Fruit fly (Drosophila melanogaster): ENCODE measurements around the gene CG5909.

CG5909 gene

dm6 chr3R:27185933-27186571 is 25.1 kb downstream of the CG5909 start:
- TF ChIP-seq CG14655 (GFP tag; optimal IDR thresholded peaks at IDR 0.05) (peak; percentile 65), Ets98B (GFP tag; IDR thresholded peaks at IDR 0.05) (no peak), CG34367 (tag; optimal IDR thresholded peaks at IDR 0.05) (peak; percentile 12), Pif1A (GFP tag; optimal IDR thresholded peaks at IDR 0.05) (peak; percentile 64), rn (GFP tag; IDR thresholded peaks at IDR 0.05) (no peak), Pif1B (GFP tag; optimal IDR thresholded peaks at IDR 0.05) (peak; percentile 39), D1 (tag; optimal IDR thresholded peaks at IDR 0.05) (no peak), CG15710 (tag; optimal IDR thresholded peaks at IDR 0.05) (peak; percentile 57), Snoo (tag; optimal IDR thresholded peaks at IDR 0.05) (peak; percentile 61), CG8301 (tag; optimal IDR thresholded peaks at IDR 0.05) (peak; percentile 34), EcR (GFP tag; optimal IDR thresholded peaks at IDR 0.05) (peak; percentile 84), CG12605 (GFP tag; IDR thresholded peaks at IDR 0.05) (no peak), CG32121 (GFP tag; IDR thresholded peaks at IDR 0.05) (peak; percentile 29; the same call in 1 of the 2 replicates), CG13204 (GFP tag; optimal IDR thresholded peaks at IDR 0.05) (peak; percentile 93), CG4496 (GFP tag; IDR thresholded peaks at IDR 0.05) (peak; percentile 66; the same call in 2 of the 3 replicates), gl (tag; optimal IDR thresholded peaks at IDR 0.05) (no peak), fd96Ca (GFP tag; IDR thresholded peaks at IDR 0.05) (peak; percentile 67), CG8159 (tag; optimal IDR thresholded peaks at IDR 0.05) (peak; percentile 56), CG17806 (tag; optimal IDR thresholded peaks at IDR 0.05) (peak; percentile 55), CG10348 (GFP tag; IDR thresholded peaks at IDR 0.05) (no peak), CG9948 (tag; optimal IDR thresholded peaks at IDR 0.05) (peak; percentile 47)

dm6 chr3R:27186849-27187248 is 25.9 kb downstream of the CG5909 start:
- no peak for TF ChIP-seq CG34367 (tag; optimal IDR thresholded peaks at IDR 0.05)
- TF ChIP-seq fd96Ca (GFP tag; IDR thresholded peaks at IDR 0.05): no peak
- no peak for TF ChIP-seq CG10348 (GFP tag; IDR thresholded peaks at IDR 0.05)
- no peak for TF ChIP-seq CG32121 (GFP tag; IDR thresholded peaks at IDR 0.05)
- no peak for TF ChIP-seq CG9948 (tag; optimal IDR thresholded peaks at IDR 0.05)
- TF ChIP-seq Ets98B (GFP tag; IDR thresholded peaks at IDR 0.05): no peak
- no peak for TF ChIP-seq CG17806 (tag; optimal IDR thresholded peaks at IDR 0.05)
- TF ChIP-seq gl (tag; optimal IDR thresholded peaks at IDR 0.05): no peak
- no peak for TF ChIP-seq Pif1B (GFP tag; optimal IDR thresholded peaks at IDR 0.05)
- no peak for TF ChIP-seq CG14655 (GFP tag; optimal IDR thresholded peaks at IDR 0.05)
- no peak for TF ChIP-seq CG8159 (tag; optimal IDR thresholded peaks at IDR 0.05)
- no peak for TF ChIP-seq CG12605 (GFP tag; IDR thresholded peaks at IDR 0.05)
- no peak for TF ChIP-seq Snoo (tag; optimal IDR thresholded peaks at IDR 0.05)

dm6 chr3R:27193079-27193478 is 32.1 kb downstream of the CG5909 start:
- peak; percentile 17; the same call in 1 of the 2 replicates for TF ChIP-seq Ets98B (GFP tag; IDR thresholded peaks at IDR 0.05)
- no peak for TF ChIP-seq EcR (GFP tag; optimal IDR thresholded peaks at IDR 0.05)
- TF ChIP-seq CG9948 (tag; optimal IDR thresholded peaks at IDR 0.05): peak; percentile 22
- TF ChIP-seq CG8301 (tag; optimal IDR thresholded peaks at IDR 0.05): peak; percentile 58
- TF ChIP-seq CG14655 (GFP tag; optimal IDR thresholded peaks at IDR 0.05): peak; percentile 62
- TF ChIP-seq CG34367 (tag; optimal IDR thresholded peaks at IDR 0.05): peak; percentile 23
- TF ChIP-seq CG32121 (GFP tag; IDR thresholded peaks at IDR 0.05): peak; percentile 46; the same call in 1 of the 2 replicates
- peak; percentile 35 for TF ChIP-seq CG8159 (tag; optimal IDR thresholded peaks at IDR 0.05)
- peak; percentile 77 for TF ChIP-seq CG4496 (GFP tag; IDR thresholded peaks at IDR 0.05)
- no peak for TF ChIP-seq CG12605 (GFP tag; IDR thresholded peaks at IDR 0.05)
- TF ChIP-seq Pif1A (GFP tag; optimal IDR thresholded peaks at IDR 0.05): no peak
- peak; percentile 47 for TF ChIP-seq CG17806 (tag; optimal IDR thresholded peaks at IDR 0.05)
- 0 out of 2 replicates have a peak, but pooled peaks have one; percentile 21 for TF ChIP-seq rn (GFP tag; IDR thresholded peaks at IDR 0.05)
- peak; percentile 41 for TF ChIP-seq CG15710 (tag; optimal IDR thresholded peaks at IDR 0.05)

dm6 chr3R:27194106-27194505 is 33.1 kb downstream of the CG5909 start, which contains the start of gene Ser:
Gene Ser, minus strand, starts transcription at chr3R:27194267.
- TF ChIP-seq CG32121 (GFP tag; IDR thresholded peaks at IDR 0.05) (0 out of 2 replicates have a peak, but pooled peaks have one; percentile 27), CG8301 (tag; optimal IDR thresholded peaks at IDR 0.05) (no peak), CG12605 (GFP tag; IDR thresholded peaks at IDR 0.05) (no peak), fd96Ca (GFP tag; IDR thresholded peaks at IDR 0.05) (0 out of 3 replicates have a peak, but pooled peaks have one; percentile 37), gl (tag; optimal IDR thresholded peaks at IDR 0.05) (peak; percentile 14), CG4496 (GFP tag; IDR thresholded peaks at IDR 0.05) (no peak), CG13204 (GFP tag; optimal IDR thresholded peaks at IDR 0.05) (peak; percentile 35), CG9948 (tag; optimal IDR thresholded peaks at IDR 0.05) (no peak), rn (GFP tag; IDR thresholded peaks at IDR 0.05) (no peak), Pif1B (GFP tag; optimal IDR thresholded peaks at IDR 0.05) (peak; percentile 10), EcR (GFP tag; optimal IDR thresholded peaks at IDR 0.05) (peak; percentile 28), CG34367 (tag; optimal IDR thresholded peaks at IDR 0.05) (no peak), Ets98B (GFP tag; IDR thresholded peaks at IDR 0.05) (peak; percentile 40; the same call in 1 of the 2 replicates), CG10348 (GFP tag; IDR thresholded peaks at IDR 0.05) (no peak), Snoo (tag; optimal IDR thresholded peaks at IDR 0.05) (peak; percentile 31), CG14655 (GFP tag; optimal IDR thresholded peaks at IDR 0.05) (no peak)

- TF ChIP-seq CG4496 (GFP tag; IDR thresholded peaks at IDR 0.05): no peak
- TF ChIP-seq Pif1B (GFP tag; optimal IDR thresholded peaks at IDR 0.05): no peak
- TF ChIP-seq CG12605 (GFP tag; IDR thresholded peaks at IDR 0.05): no peak
- no peak for TF ChIP-seq CG8159 (tag; optimal IDR thresholded peaks at IDR 0.05)
These were observed 35.9 kb downstream of the CG5909 start for dm6 chr3R:27196866-27197265.

- TF ChIP-seq D1 (tag; optimal IDR thresholded peaks at IDR 0.05): no peak
- no peak for TF ChIP-seq CG10348 (GFP tag; IDR thresholded peaks at IDR 0.05)
- TF ChIP-seq CG4496 (GFP tag; IDR thresholded peaks at IDR 0.05): no peak
- peak; percentile 46 for TF ChIP-seq Pif1A (GFP tag; optimal IDR thresholded peaks at IDR 0.05)
- peak; percentile 68 for TF ChIP-seq CG8159 (tag; optimal IDR thresholded peaks at IDR 0.05)
- TF ChIP-seq CG17806 (tag; optimal IDR thresholded peaks at IDR 0.05): peak; percentile 63
- TF ChIP-seq fd96Ca (GFP tag; IDR thresholded peaks at IDR 0.05): no peak
- TF ChIP-seq CG32121 (GFP tag; IDR thresholded peaks at IDR 0.05): no peak
- TF ChIP-seq CG13204 (GFP tag; optimal IDR thresholded peaks at IDR 0.05): no peak
- no peak for TF ChIP-seq Ets98B (GFP tag; IDR thresholded peaks at IDR 0.05)
- TF ChIP-seq CG8301 (tag; optimal IDR thresholded peaks at IDR 0.05): peak; percentile 30
- TF ChIP-seq CG15710 (tag; optimal IDR thresholded peaks at IDR 0.05): peak; percentile 34
- no peak for TF ChIP-seq rn (GFP tag; IDR thresholded peaks at IDR 0.05)
- peak; percentile 67 for TF ChIP-seq CG9948 (tag; optimal IDR thresholded peaks at IDR 0.05)
- peak; percentile 50 for TF ChIP-seq CG14655 (GFP tag; optimal IDR thresholded peaks at IDR 0.05)
- TF ChIP-seq CG12605 (GFP tag; IDR thresholded peaks at IDR 0.05): no peak
- no peak for TF ChIP-seq Snoo (tag; optimal IDR thresholded peaks at IDR 0.05)
- TF ChIP-seq Pif1B (GFP tag; optimal IDR thresholded peaks at IDR 0.05): no peak
- TF ChIP-seq EcR (GFP tag; optimal IDR thresholded peaks at IDR 0.05): no peak
- TF ChIP-seq gl (tag; optimal IDR thresholded peaks at IDR 0.05): no peak
- peak; percentile 15 for TF ChIP-seq CG34367 (tag; optimal IDR thresholded peaks at IDR 0.05)
These were observed 36.6 kb downstream of the CG5909 start for dm6 chr3R:27197581-27197980.

Measured in whole organism, pupa.